Fruit fly (Drosophila melanogaster): ENCODE data around the gene CG5639.
A peak's percentile ranks its signal among the peaks of the same experiment; 100 is the strongest.

- peak; percentile 66 for TF ChIP-seq sage (GFP tag; optimal IDR thresholded peaks at IDR 0.05)
- TF ChIP-seq usp (GFP tag; optimal IDR thresholded peaks at IDR 0.05): no peak
- TF ChIP-seq Dfd (GFP tag; optimal IDR thresholded peaks at IDR 0.05): no peak
- TF ChIP-seq Abd-B (GFP tag; optimal IDR thresholded peaks at IDR 0.05): no peak
- peak; percentile 62 for TF ChIP-seq psq (GFP tag; optimal IDR thresholded peaks at IDR 0.05)
- TF ChIP-seq Hr78 (GFP tag; optimal IDR thresholded peaks at IDR 0.05): no peak
- no peak for TF ChIP-seq dsf (GFP tag; optimal IDR thresholded peaks at IDR 0.05; ENCODE audit: borderline replicate concordance)
- no peak for TF ChIP-seq pan (optimal IDR thresholded peaks at IDR 0.05)
- peak; percentile 82 for TF ChIP-seq h (GFP tag; optimal IDR thresholded peaks at IDR 0.05)
- no peak for TF ChIP-seq Mio (GFP tag; optimal IDR thresholded peaks at IDR 0.05)
Observed at dm6 chr3R:27581263-27581868, 14.6 kb downstream of the CG5639 start.

Data from whole organism, wandering third instar larva.